Worm (Caenorhabditis elegans): ENCODE data around the gene srg-61.

Gene srg-61

ce11 chrV:2739607-2740006 lies 521 bp downstream of the srg-61 start:
- TF ChIP-seq elt-2 (tag; optimal IDR thresholded peaks at IDR 0.05): no peak
- TF ChIP-seq lin-39 (tag; optimal IDR thresholded peaks at IDR 0.05): no peak
- TF ChIP-seq nhr-237 (tag; optimal IDR thresholded peaks at IDR 0.05): no peak
- no peak for TF ChIP-seq nhr-23 (tag; optimal IDR thresholded peaks at IDR 0.05)
- TF ChIP-seq R02D3.7 (tag; optimal IDR thresholded peaks at IDR 0.05): no peak
- TF ChIP-seq elt-3 (tag; optimal IDR thresholded peaks at IDR 0.05): no peak
- no peak for TF ChIP-seq nhr-77 (tag; optimal IDR thresholded peaks at IDR 0.05)
- TF ChIP-seq nfya-1 (tag; optimal IDR thresholded peaks at IDR 0.05; ENCODE audit: insufficient read depth): no peak
- no peak for TF ChIP-seq daf-12 (tag; optimal IDR thresholded peaks at IDR 0.05)
- TF ChIP-seq elt-1 (tag; optimal IDR thresholded peaks at IDR 0.05): no peak
- no peak for TF ChIP-seq ceh-28 (tag; optimal IDR thresholded peaks at IDR 0.05)
- TF ChIP-seq ceh-82 (tag; optimal IDR thresholded peaks at IDR 0.05): no peak
- no peak for TF ChIP-seq nhr-12 (tag; optimal IDR thresholded peaks at IDR 0.05)
- TF ChIP-seq sea-2 (GFP tag; optimal IDR thresholded peaks at IDR 0.05): no peak
- no peak for TF ChIP-seq ZK546.5 (tag; optimal IDR thresholded peaks at IDR 0.05)
- no peak for TF ChIP-seq fos-1 (tag; optimal IDR thresholded peaks at IDR 0.05)
- no peak for TF ChIP-seq ztf-11 (tag; optimal IDR thresholded peaks at IDR 0.05)
- TF ChIP-seq lsy-12 (tag; optimal IDR thresholded peaks at IDR 0.05): no peak
- no peak for TF ChIP-seq aly-2 (tag; optimal IDR thresholded peaks at IDR 0.05)

DNA sequence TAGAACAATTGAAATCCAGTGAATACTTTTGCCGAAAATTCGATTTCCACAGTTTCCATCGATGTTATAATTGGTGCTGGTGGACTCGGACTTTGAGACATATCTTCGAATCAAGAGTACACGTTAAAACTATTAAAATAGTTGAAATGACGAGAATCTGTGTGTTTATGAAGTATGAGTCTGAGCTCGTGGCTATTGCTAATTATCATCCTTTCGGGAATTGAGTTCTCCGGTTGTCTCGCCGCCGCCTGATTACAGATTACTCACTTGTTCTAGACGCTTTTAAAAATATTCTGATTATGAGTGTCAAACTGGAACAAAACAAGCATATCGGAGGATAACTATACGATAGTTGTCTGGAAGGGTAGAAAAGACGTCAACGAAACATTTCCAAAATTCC lies 2.0 kb downstream of the srg-61 start, which contains the start of gene srg-56:
TSS of gene srg-56 (minus strand) at position 101 of the 400 bp plus-strand sequence.
- TF ChIP-seq hmg-11 (tag; optimal IDR thresholded peaks at IDR 0.05): no peak

DNA sequence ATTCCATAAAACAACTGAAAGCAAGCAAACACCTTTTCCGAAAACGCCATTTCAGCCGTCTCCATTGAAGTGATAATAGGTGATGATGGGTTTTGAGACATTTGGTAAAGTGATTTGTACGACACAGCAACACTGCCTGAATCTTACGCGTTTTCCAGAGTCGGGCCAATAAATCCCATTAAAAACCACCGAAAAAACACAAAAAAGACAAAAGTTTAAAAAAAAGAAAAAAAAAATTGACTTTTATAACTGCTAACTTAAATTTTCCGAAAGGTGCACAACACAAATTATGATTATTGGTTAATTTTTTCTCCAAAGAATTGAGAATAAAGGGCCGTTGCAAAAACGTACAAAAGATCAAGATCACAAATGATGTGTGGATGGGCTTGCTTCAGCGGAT lies 5.8 kb downstream of the srg-61 start, which contains the start of gene srg-57:
TSS of gene srg-57 (minus strand) at position 101 of the 400 bp plus-strand sequence.
- no peak for TF ChIP-seq unc-62 (GFP tag; optimal IDR thresholded peaks at IDR 0.05)
- TF ChIP-seq pqm-1 (tag; optimal IDR thresholded peaks at IDR 0.05): no peak
- no peak for TF ChIP-seq ceh-16 (tag; optimal IDR thresholded peaks at IDR 0.05)
- TF ChIP-seq fos-1 (tag; optimal IDR thresholded peaks at IDR 0.05): no peak
- no peak for TF ChIP-seq skn-1 (tag; optimal IDR thresholded peaks at IDR 0.05)
- TF ChIP-seq nhr-11 (tag; optimal IDR thresholded peaks at IDR 0.05): no peak
- no peak for TF ChIP-seq aly-2 (tag; optimal IDR thresholded peaks at IDR 0.05)
- TF ChIP-seq nhr-67 (tag; optimal IDR thresholded peaks at IDR 0.05): no peak
- TF ChIP-seq ceh-9 (tag; optimal IDR thresholded peaks at IDR 0.05): no peak
- TF ChIP-seq elt-3 (tag; optimal IDR thresholded peaks at IDR 0.05): no peak
- TF ChIP-seq lin-39 (tag; optimal IDR thresholded peaks at IDR 0.05): no peak
- TF ChIP-seq fkh-2 (tag; optimal IDR thresholded peaks at IDR 0.05): no peak

DNA sequence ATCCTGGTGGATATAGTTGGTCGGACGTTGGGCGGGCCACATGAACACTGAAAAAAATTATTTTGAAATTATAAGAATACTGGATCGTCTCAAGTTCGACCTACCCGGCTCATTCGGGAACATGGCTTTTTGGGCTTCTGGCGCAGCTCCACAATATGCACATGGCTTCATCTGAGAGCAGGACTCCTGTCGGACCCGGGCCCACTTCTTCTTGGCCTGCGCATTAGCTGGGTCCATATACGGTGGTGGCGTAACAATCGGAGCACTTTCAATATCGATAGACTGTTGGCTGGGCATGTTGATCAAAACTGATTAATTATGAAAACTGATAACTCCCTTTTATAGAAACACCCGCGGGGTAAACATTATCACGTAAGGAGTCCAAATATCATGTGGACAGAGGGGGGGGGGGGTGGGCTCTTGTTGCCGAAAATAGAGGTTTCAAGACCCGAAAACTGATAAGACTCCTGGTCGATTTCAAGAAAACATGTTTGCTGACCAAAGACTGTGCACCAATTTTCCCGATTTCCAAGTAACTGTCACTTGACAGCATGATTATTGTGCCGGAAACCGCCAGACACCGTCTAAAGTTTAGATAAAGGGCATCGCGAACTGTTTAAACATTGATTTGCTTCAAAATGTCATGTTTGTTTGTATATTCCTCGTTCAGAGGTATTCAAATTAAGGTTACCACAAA lies 9.2 kb downstream of the srg-61 start, which contains the start of gene dod-3:
TSS of gene dod-3 (minus strand) at position 315 of the 697 bp plus-strand sequence.
- TF ChIP-seq mdl-1 (tag; optimal IDR thresholded peaks at IDR 0.05) (no peak), egl-27 (tag; optimal IDR thresholded peaks at IDR 0.05) (no peak), ztf-11 (tag; optimal IDR thresholded peaks at IDR 0.05) (no peak), nhr-12 (tag; optimal IDR thresholded peaks at IDR 0.05) (no peak), hmg-11 (tag; optimal IDR thresholded peaks at IDR 0.05) (no peak), ceh-16 (tag; optimal IDR thresholded peaks at IDR 0.05) (no peak), pha-4 (tag; optimal IDR thresholded peaks at IDR 0.05) (no peak), nhr-25 (tag; optimal IDR thresholded peaks at IDR 0.05) (no peak), R02D3.7 (tag; optimal IDR thresholded peaks at IDR 0.05) (no peak), sea-2 (GFP tag; optimal IDR thresholded peaks at IDR 0.05) (no peak), fos-1 (tag; optimal IDR thresholded peaks at IDR 0.05) (no peak), pqm-1 (tag; optimal IDR thresholded peaks at IDR 0.05) (peak; percentile 67), nhr-77 (tag; optimal IDR thresholded peaks at IDR 0.05) (no peak), ama-1 (optimal IDR thresholded peaks at IDR 0.05) (peak; percentile 70), elt-2 (tag; optimal IDR thresholded peaks at IDR 0.05) (peak; percentile 95), daf-12 (tag; optimal IDR thresholded peaks at IDR 0.05) (no peak), eor-1 (tag; optimal IDR thresholded peaks at IDR 0.05) (no peak), lsy-12 (tag; optimal IDR thresholded peaks at IDR 0.05) (no peak)

DNA sequence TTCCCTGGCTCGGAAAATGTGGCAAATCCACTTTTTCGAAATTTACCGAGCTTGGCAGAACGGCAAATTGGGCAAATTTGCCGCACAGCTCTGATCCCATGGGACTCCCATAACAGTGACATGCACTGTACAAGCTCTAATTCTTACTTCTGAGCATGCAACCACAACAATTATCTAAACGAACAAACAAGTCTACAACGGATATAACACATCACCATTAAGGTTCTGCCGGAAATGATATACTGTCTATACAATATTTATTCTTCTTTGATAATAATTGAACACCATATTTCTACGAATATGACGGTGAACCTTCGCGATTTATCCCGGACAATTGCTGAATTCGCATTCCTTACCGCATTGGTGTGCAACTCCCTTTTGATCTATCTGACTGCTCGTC lies 11.9 kb downstream of the srg-61 start, which contains the start of gene str-33:
TSS of gene str-33 (plus strand) at position 301 of the 400 bp plus-strand sequence.
- TF ChIP-seq unc-39 (tag; optimal IDR thresholded peaks at IDR 0.05): no peak
- no peak for TF ChIP-seq nhr-67 (tag; optimal IDR thresholded peaks at IDR 0.05)
- TF ChIP-seq nhr-237 (tag; optimal IDR thresholded peaks at IDR 0.05): no peak
- TF ChIP-seq nhr-43 (tag; optimal IDR thresholded peaks at IDR 0.05; ENCODE audit: poor library complexity, severe bottlenecking): no peak
- TF ChIP-seq fos-1 (tag; optimal IDR thresholded peaks at IDR 0.05): no peak
- TF ChIP-seq aly-2 (tag; optimal IDR thresholded peaks at IDR 0.05): no peak
- no peak for TF ChIP-seq ceh-16 (tag; optimal IDR thresholded peaks at IDR 0.05)
- no peak for TF ChIP-seq pha-4 (tag; optimal IDR thresholded peaks at IDR 0.05)
- TF ChIP-seq nhr-77 (tag; optimal IDR thresholded peaks at IDR 0.05): no peak
- no peak for TF ChIP-seq daf-12 (tag; optimal IDR thresholded peaks at IDR 0.05)
- TF ChIP-seq lin-15B (tag; optimal IDR thresholded peaks at IDR 0.05): no peak
- no peak for TF ChIP-seq fkh-10 (GFP tag; optimal IDR thresholded peaks at IDR 0.05)
- TF ChIP-seq tbx-2 (tag; optimal IDR thresholded peaks at IDR 0.05): no peak
- no peak for TF ChIP-seq zag-1 (tag; optimal IDR thresholded peaks at IDR 0.05)

Data from whole organism, L3 larva.